Fruit fly (Drosophila melanogaster): ENCODE measurements around the gene CG14111.

DNA sequence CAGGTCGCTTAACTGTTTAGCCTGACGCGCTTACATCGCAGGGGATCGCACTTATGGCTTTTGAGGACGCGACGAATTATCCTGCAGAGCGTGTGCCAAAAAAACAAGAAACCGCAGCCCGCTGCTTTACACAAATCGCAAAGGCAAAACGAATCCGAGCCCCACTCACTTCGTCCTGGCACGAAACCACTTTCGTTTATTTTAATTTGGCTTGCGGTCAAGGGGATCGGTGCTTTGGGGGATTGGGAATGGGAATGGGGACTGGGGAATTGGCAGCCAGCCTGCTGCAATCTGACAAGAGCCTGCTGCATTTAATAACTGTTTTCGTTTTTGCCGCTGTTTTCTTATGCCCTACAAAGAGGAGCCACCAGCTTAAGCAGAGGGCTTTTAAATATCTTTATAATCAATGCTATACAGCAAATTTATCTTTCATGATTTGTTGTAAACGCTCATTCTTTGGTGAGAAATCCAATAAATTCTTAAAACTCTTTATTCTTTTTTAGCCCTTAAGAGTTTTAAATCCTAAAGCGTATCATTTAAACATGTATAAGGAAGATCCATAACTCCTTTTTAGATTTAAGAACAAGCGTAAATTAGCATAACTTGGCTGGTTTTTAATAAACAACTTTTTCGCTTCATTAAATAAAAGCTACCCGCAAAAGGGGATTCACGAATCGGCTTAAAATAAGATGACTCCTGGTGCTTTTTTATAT lies 32.2 kb downstream of the CG14111 start:
- TF ChIP-seq ttk (optimal IDR thresholded peaks at IDR 0.05): no peak
- no peak for TF ChIP-seq insv (optimal IDR thresholded peaks at IDR 0.05)
- TF ChIP-seq psq (optimal IDR thresholded peaks at IDR 0.05): no peak
- TF ChIP-seq Myc (optimal IDR thresholded peaks at IDR 0.05): no peak

All from Kc167 (cell line).